Fruit fly (Drosophila melanogaster) whole organism, prepupa: ENCODE data around the gene CG7556.

Source experiments
- Blimp-1 ChIP-seq: fragments of 200-800 bp; sonication (Bioruptor generic); optimal IDR thresholded peaks from 3 replicates; lab custom pipeline; 2017; ENCODE audit warnings: missing biosample characterization, missing genetic modification characterization, mild to moderate bottlenecking, moderate library complexity, missing genetic modification reagents
- CG10669 ChIP-seq: fragments of 200-800 bp; sonication (Bioruptor generic); optimal IDR thresholded peaks from 3 replicates; lab custom pipeline; 2018; ENCODE audit warnings: missing biosample characterization, mild to moderate bottlenecking, missing genetic modification characterization, moderate library complexity
- CG11294 ChIP-seq: fragments of 200-800 bp; sonication (Bioruptor generic); IDR thresholded peaks from 2 replicates; pipeline ENCODE4 v1.3.6; 2022; ENCODE audit warnings: missing biosample characterization, missing genetic modification characterization
- CG11762 ChIP-seq: fragments of 200-800 bp; sonication (Bioruptor generic); optimal IDR thresholded peaks from 3 replicates; lab custom pipeline; 2016; ENCODE audit warnings: missing biosample characterization, missing genetic modification characterization; ENCODE audit not compliant: insufficient read depth
- CG11902 ChIP-seq: fragments of 200-800 bp; sonication (Bioruptor generic); optimal IDR thresholded peaks from 3 replicates; lab custom pipeline; 2016; ENCODE audit warnings: missing biosample characterization, missing genetic modification characterization
- CG15336 ChIP-seq: fragments of 200-800 bp; sonication (Bioruptor generic); IDR thresholded peaks from 2 replicates; pipeline ENCODE4 v1.3.6; 2022; ENCODE audit warnings: missing biosample characterization, missing genetic modification characterization
- CG1621 ChIP-seq: fragments of 200-800 bp; sonication (Bioruptor generic); optimal IDR thresholded peaks from 3 replicates; lab custom pipeline; 2018; ENCODE audit warnings: missing biosample characterization, mild to moderate bottlenecking, missing genetic modification characterization
- CG3032 ChIP-seq: fragments of 200-800 bp; optimal IDR thresholded peaks from 2 replicates; lab custom pipeline; 2019; ENCODE audit warnings: missing biosample characterization, mild to moderate bottlenecking, missing genetic modification characterization, moderate library complexity
- CG31627 ChIP-seq: fragments of 200-800 bp; sonication (Bioruptor generic); optimal IDR thresholded peaks from 3 replicates; lab custom pipeline; 2016; ENCODE audit warnings: missing biosample characterization, missing genetic modification characterization
- CG3919 ChIP-seq: fragments of 200-800 bp; sonication (Bioruptor generic); optimal IDR thresholded peaks from 3 replicates; lab custom pipeline; 2016; ENCODE audit warnings: missing biosample characterization, missing genetic modification characterization
- CG4318 ChIP-seq: fragments of 200-800 bp; sonication (Bioruptor generic); optimal IDR thresholded peaks from 3 replicates; lab custom pipeline; 2017; ENCODE audit warnings: missing biosample characterization, mild to moderate bottlenecking, missing genetic modification characterization
- CG6276 ChIP-seq: fragments of 200-800 bp; sonication (Bioruptor generic); optimal IDR thresholded peaks from 2 replicates; lab custom pipeline; 2017; ENCODE audit warnings: missing biosample characterization, mild to moderate bottlenecking, missing genetic modification characterization
- CG6808 ChIP-seq: fragments of 200-800 bp; sonication (Bioruptor generic); optimal IDR thresholded peaks from 3 replicates; lab custom pipeline; 2017; ENCODE audit warnings: missing biosample characterization, missing genetic modification characterization, mild to moderate bottlenecking, moderate library complexity, missing genetic modification reagents
- CG7368 ChIP-seq: fragments of 200-800 bp; sonication (Bioruptor generic); optimal IDR thresholded peaks from 3 replicates; lab custom pipeline; 2016; ENCODE audit warnings: missing biosample characterization, missing genetic modification characterization
- CG9139 ChIP-seq: fragments of 200-800 bp; sonication (Bioruptor generic); optimal IDR thresholded peaks from 3 replicates; lab custom pipeline; 2017; ENCODE audit warnings: missing biosample characterization, mild to moderate bottlenecking, missing genetic modification characterization
- Eip75B ChIP-seq: fragments of 200-800 bp; sonication (Bioruptor generic); optimal IDR thresholded peaks from 3 replicates; lab custom pipeline; 2016; ENCODE audit warnings: missing biosample characterization, missing genetic modification characterization
- Eip93F ChIP-seq: fragments of 200-800 bp; sonication (Bioruptor generic); optimal IDR thresholded peaks from 2 replicates; lab custom pipeline; 2016; ENCODE audit warnings: missing biosample characterization, mild to moderate bottlenecking, missing genetic modification characterization
- Hr39 ChIP-seq: fragments of 200-800 bp; sonication (Bioruptor generic); optimal IDR thresholded peaks from 2 replicates; lab custom pipeline; 2016; ENCODE audit warnings: missing biosample characterization, missing genetic modification characterization
- Hr4 ChIP-seq: fragments of 200-800 bp; sonication (Bioruptor generic); optimal IDR thresholded peaks from 3 replicates; lab custom pipeline; 2016; ENCODE audit warnings: missing biosample characterization, missing genetic modification characterization
- Smox ChIP-seq: fragments of 200-800 bp; sonication (Bioruptor generic); optimal IDR thresholded peaks from 3 replicates; lab custom pipeline; 2016; ENCODE audit warnings: missing biosample characterization, missing genetic modification characterization
- Sox102F ChIP-seq: fragments of 200-800 bp; sonication (Bioruptor generic); optimal IDR thresholded peaks from 2 replicates; lab custom pipeline; 2016; ENCODE audit warnings: missing biosample characterization, mild to moderate bottlenecking, missing genetic modification characterization
- Sox15 ChIP-seq: fragments of 200-800 bp; sonication (Bioruptor generic); optimal IDR thresholded peaks from 3 replicates; lab custom pipeline; 2016; ENCODE audit warnings: missing biosample characterization, missing genetic modification characterization
- cyc ChIP-seq: fragments of 200-800 bp; sonication (Bioruptor generic); optimal IDR thresholded peaks from 3 replicates; lab custom pipeline; 2016; ENCODE audit warnings: missing biosample characterization, missing genetic modification characterization
- fd59A ChIP-seq: fragments of 200-800 bp; sonication (Bioruptor generic); optimal IDR thresholded peaks from 2 replicates; lab custom pipeline; 2017; ENCODE audit warnings: missing biosample characterization, mild to moderate bottlenecking, missing genetic modification characterization, missing genetic modification reagents
- fkh ChIP-seq: fragments of 200-800 bp; sonication (Bioruptor generic); optimal IDR thresholded peaks from 3 replicates; lab custom pipeline; 2017; ENCODE audit warnings: missing biosample characterization, mild to moderate bottlenecking, missing genetic modification characterization, moderate library complexity
- net ChIP-seq: fragments of 200-800 bp; sonication (Bioruptor generic); optimal IDR thresholded peaks from 3 replicates; lab custom pipeline; 2016; ENCODE audit warnings: missing biosample characterization, missing genetic modification characterization
- ss ChIP-seq, 2 experiments: fragments of 200-800 bp; sonication (Bioruptor generic); optimal IDR thresholded peaks; 2 replicates in 1 of 2; 3 replicates in 1 of 2; lab custom pipeline; 2017 to 2018; ENCODE audit warnings: mild to moderate bottlenecking in 2 of 2, missing biosample characterization in 2 of 2, missing genetic modification characterization in 2 of 2, moderate library complexity in 1 of 2
- svp ChIP-seq: fragments of 200-800 bp; sonication (Bioruptor generic); peaks from one replicate; lab custom pipeline; 2016; ENCODE audit warnings: missing biosample characterization, missing genetic modification characterization

The CG7556 gene

dm6 chrX:19144785-19145422 is 34.7 kb downstream of the CG7556 start (continued):
- TF ChIP-seq CG6276 (GFP tag; lab: Kevin White, UChicago): peak; percentile 62
- no peak for TF ChIP-seq Sox15 (GFP tag; lab: Kevin White, UChicago)
- peak; percentile 60 for TF ChIP-seq CG6808 (GFP tag; lab: Kevin White, UChicago)
- peak; percentile 67 for TF ChIP-seq CG3919 (GFP tag; lab: Kevin White, UChicago)
- TF ChIP-seq Smox: peak; percentile 5
- no peak for TF ChIP-seq cyc
- TF ChIP-seq Hr4: peak; percentile 73
- TF ChIP-seq CG9139 (GFP tag; lab: Kevin White, UChicago): no peak
- TF ChIP-seq net (GFP tag; lab: Kevin White, UChicago): peak; percentile 60
- TF ChIP-seq CG3032: peak; percentile 65
- TF ChIP-seq CG11762: no peak
- TF ChIP-seq CG31627 (GFP tag; lab: Kevin White, UChicago): no peak
- peak; percentile 27 for TF ChIP-seq Sox102F (GFP tag; lab: Kevin White, UChicago)
- no peak for TF ChIP-seq fkh (GFP tag; lab: Kevin White, UChicago)

dm6 chrX:19135768-19136167 is 43.9 kb downstream of the CG7556 start, which contains the start of gene Obp18a:
Gene Obp18a, minus strand, starts transcription at chrX:19135868.
- TF ChIP-seq Blimp-1 (GFP tag; lab: Kevin White, UChicago): no peak
- no peak for TF ChIP-seq fd59A (GFP tag; lab: Kevin White, UChicago)
- TF ChIP-seq Eip93F (GFP tag; lab: Kevin White, UChicago): no peak
- no peak for TF ChIP-seq CG1621
- no peak for TF ChIP-seq CG15336
- no peak for TF ChIP-seq Eip75B (GFP tag; lab: Kevin White, UChicago)
- TF ChIP-seq CG11902: no peak
- no peak for TF ChIP-seq svp (GFP tag; lab: Kevin White, UChicago)
- TF ChIP-seq cyc: no peak

DNA sequence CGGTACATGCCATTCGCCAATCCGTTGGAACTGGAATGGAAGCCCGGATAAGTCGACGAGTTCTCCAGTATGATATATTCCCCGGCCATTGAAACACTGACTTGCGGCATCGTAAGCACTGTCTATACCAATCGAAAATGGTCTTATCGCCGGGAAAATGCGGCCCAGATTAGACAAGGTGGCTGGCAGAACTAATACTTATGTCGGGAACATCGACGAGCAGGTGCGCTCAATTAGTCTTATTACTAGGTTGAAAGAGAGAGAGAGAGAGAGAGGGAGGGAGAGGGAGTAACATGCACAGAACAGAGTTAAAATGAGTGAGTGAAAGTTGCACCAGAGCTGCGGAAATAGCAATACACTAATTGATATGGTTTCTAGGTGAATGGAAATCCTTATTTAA is 52.4 kb downstream of the CG7556 start, which contains the start of gene tgy:
Gene tgy (minus strand): TSS at position 101 of the 400 bp plus-strand sequence.
- no peak for TF ChIP-seq Hr39 (GFP tag; lab: Kevin White, UChicago)
- TF ChIP-seq Eip93F (GFP tag; lab: Kevin White, UChicago): no peak
- no peak for TF ChIP-seq svp (GFP tag; lab: Kevin White, UChicago)
- no peak for TF ChIP-seq ss (GFP tag; optimal IDR thresholded peaks at IDR 0.05; lab: Kevin White, UChicago)
- no peak for TF ChIP-seq cyc
- TF ChIP-seq Sox15 (GFP tag; lab: Kevin White, UChicago): no peak
- TF ChIP-seq CG11294: no peak
- TF ChIP-seq CG7368: no peak
- no peak for TF ChIP-seq CG4318
- no peak for TF ChIP-seq CG11762
- no peak for TF ChIP-seq CG11902
- no peak for TF ChIP-seq net (GFP tag; lab: Kevin White, UChicago)
- no peak for TF ChIP-seq Eip75B (GFP tag; lab: Kevin White, UChicago)
- no peak for TF ChIP-seq CG6276 (GFP tag; lab: Kevin White, UChicago)
- no peak for TF ChIP-seq CG10669 (GFP tag; lab: Kevin White, UChicago)
